Worm (Caenorhabditis elegans) whole organism, young adult: ENCODE measurements around the gene sdpn-1.
A peak's percentile ranks its signal among the peaks of the same experiment; 100 is the strongest.

Experiments used
- B0019.2 ChIP-seq: fragments of 200-800 bp; sonication (Bioruptor generic); conservative IDR thresholded peaks from 2 replicates; pipeline ENCODE4 v1.3.6; 2022; ENCODE audit warnings: missing genetic modification reagents, missing genetic modification characterization, missing compliant biosample characterization
- C06A6.2 ChIP-seq: fragments of 200-800 bp; sonication (Bioruptor generic); conservative IDR thresholded peaks from 2 replicates; pipeline ENCODE4 v1.3.6; 2022; ENCODE audit warnings: missing genetic modification characterization, missing compliant biosample characterization
- D2030.7 ChIP-seq: fragments of 200-800 bp; sonication (Bioruptor generic); IDR thresholded peaks from 2 replicates; pipeline ENCODE4 v1.3.6; 2022; ENCODE audit warnings: missing genetic modification reagents, missing genetic modification characterization, missing compliant biosample characterization
- F39B2.1 ChIP-seq: fragments of 200-800 bp; sonication (Bioruptor generic); IDR thresholded peaks from 2 replicates; pipeline ENCODE4 v1.3.6; 2022; ENCODE audit warnings: missing genetic modification reagents, missing genetic modification characterization, missing compliant biosample characterization
- ama-1 ChIP-seq, 3 experiments: fragments of 150-350 bp in 1 of 3; sonication (generic microtip) in 2 of 3; optimal IDR thresholded peaks; 2 replicates each; lab custom pipeline; 2014 to 2018; ENCODE audit warnings: missing biosample characterization in 2 of 3, missing genetic modification characterization in 2 of 3, missing genetic modification reagents in 2 of 3
- ceh-100 ChIP-seq: fragments of 200-800 bp; sonication (Bioruptor generic); IDR thresholded peaks from 2 replicates; pipeline ENCODE4 v1.3.6; 2022; ENCODE audit warnings: missing genetic modification reagents, missing genetic modification characterization, missing compliant biosample characterization
- lin-40 ChIP-seq: sonication (generic microtip); optimal IDR thresholded peaks from 2 replicates; lab custom pipeline; 2016; ENCODE audit warnings: missing genetic modification characterization, mild to moderate bottlenecking, missing compliant biosample characterization, missing genotype, missing genetic modification reagents
- mel-28 ChIP-seq: sonication (generic microtip); optimal IDR thresholded peaks from 2 replicates; lab custom pipeline; 2016; ENCODE audit warnings: borderline replicate concordance, mild to moderate bottlenecking, missing genetic modification characterization, missing compliant biosample characterization
- mes-4 ChIP-seq: sonication (generic microtip); optimal IDR thresholded peaks from 2 replicates; lab custom pipeline; 2016; ENCODE audit warnings: missing genotype, missing genetic modification characterization, missing compliant biosample characterization
- nfya-1 ChIP-seq: sonication (generic microtip); optimal IDR thresholded peaks from 2 replicates; lab custom pipeline; 2017; ENCODE audit warnings: antibody characterized with exemption, missing compliant biosample characterization, missing genetic modification characterization, borderline replicate concordance; ENCODE audit not compliant: insufficient read depth
- snpc-3.4 ChIP-seq: sonication (generic microtip); optimal IDR thresholded peaks from 2 replicates; lab custom pipeline; 2017; ENCODE audit warnings: missing genetic modification characterization, mild to moderate bottlenecking, missing compliant biosample characterization, antibody characterized with exemption, moderate library complexity, missing genotype, missing genetic modification reagents
- somi-1 ChIP-seq: fragments of 200-800 bp; sonication (Bioruptor generic); optimal IDR thresholded peaks from 2 replicates; lab custom pipeline; 2018; ENCODE audit warnings: mild to moderate bottlenecking, missing genetic modification characterization, missing compliant biosample characterization
- tbx-9 ChIP-seq: sonication (generic microtip); optimal IDR thresholded peaks from 2 replicates; lab custom pipeline; 2016; ENCODE audit warnings: borderline replicate concordance, missing genetic modification characterization, inconsistent platforms, missing compliant biosample characterization
- unc-62 ChIP-seq: fragments of 150-350 bp; optimal IDR thresholded peaks from 2 replicates; lab custom pipeline; 2014; ENCODE audit warnings: missing biosample characterization, missing genetic modification reagents, missing genetic modification characterization

ce11 chrX:8017305-8017704 lies 19.3 kb upstream of the sdpn-1 start:
- TF ChIP-seq B0019.2 (GFP tag; lab: Robert Waterston, UW) = 0 out of 2 replicates have a peak, but pooled peaks have one; percentile 3
- TF ChIP-seq mes-4 = no peak
- no peak for TF ChIP-seq unc-62
- TF ChIP-seq ama-1 (optimal IDR thresholded peaks at IDR 0.05; lab: Kevin White, UChicago) = no peak
- no peak for TF ChIP-seq ama-1 (GFP tag; optimal IDR thresholded peaks at IDR 0.05; lab: Kevin White, UChicago)
- TF ChIP-seq somi-1 = no peak
- TF ChIP-seq F39B2.1 (GFP tag; lab: Robert Waterston, UW) = no peak
- no peak for TF ChIP-seq nfya-1 (tag; lab: Kevin White, UChicago)
- no peak for TF ChIP-seq ceh-100 (GFP tag; lab: Robert Waterston, UW)
- no peak for TF ChIP-seq tbx-9
- TF ChIP-seq snpc-3.4 (tag; lab: Kevin White, UChicago) = no peak
- TF ChIP-seq C06A6.2 (GFP tag; lab: Robert Waterston, UW) = peak; percentile 49; the same call in 1 of the 2 replicates
- no peak for TF ChIP-seq lin-40
- TF ChIP-seq mel-28 (tag; lab: Kevin White, UChicago) = no peak
- TF ChIP-seq D2030.7 (GFP tag; lab: Robert Waterston, UW) = no peak
